Fruit fly (Drosophila melanogaster): ENCODE data around the gene CG31752.

The CG31752 gene

dm6 chr2L:18841210-18841609 is at the start of gene CG31752:
Gene CG31752, minus strand, starts transcription at chr2L:18841310.
- TF ChIP-seq Pif1A (GFP tag; optimal IDR thresholded peaks at IDR 0.05): no peak
- no peak for TF ChIP-seq EcR (GFP tag; optimal IDR thresholded peaks at IDR 0.05)
- no peak for TF ChIP-seq CG10348 (GFP tag; IDR thresholded peaks at IDR 0.05)
- TF ChIP-seq gl (tag; optimal IDR thresholded peaks at IDR 0.05): no peak
- TF ChIP-seq Ets98B (GFP tag; IDR thresholded peaks at IDR 0.05): no peak
- no peak for TF ChIP-seq CG13204 (GFP tag; optimal IDR thresholded peaks at IDR 0.05)
- no peak for TF ChIP-seq CG34367 (tag; optimal IDR thresholded peaks at IDR 0.05)
- no peak for TF ChIP-seq CG17806 (tag; optimal IDR thresholded peaks at IDR 0.05)
- no peak for TF ChIP-seq CG4496 (GFP tag; IDR thresholded peaks at IDR 0.05)
- TF ChIP-seq Snoo (tag; optimal IDR thresholded peaks at IDR 0.05): no peak
- no peak for TF ChIP-seq D1 (tag; optimal IDR thresholded peaks at IDR 0.05)
- TF ChIP-seq CG32121 (GFP tag; IDR thresholded peaks at IDR 0.05): no peak
- no peak for TF ChIP-seq Pif1B (GFP tag; optimal IDR thresholded peaks at IDR 0.05)

dm6 chr2L:18890087-18890486 is 49.0 kb upstream of the CG31752 start:
- peak; percentile 81 for TF ChIP-seq CG15710 (tag; optimal IDR thresholded peaks at IDR 0.05)
- TF ChIP-seq CG8159 (tag; optimal IDR thresholded peaks at IDR 0.05): peak; percentile 80
- TF ChIP-seq Snoo (tag; optimal IDR thresholded peaks at IDR 0.05): peak; percentile 69
- TF ChIP-seq CG34367 (tag; optimal IDR thresholded peaks at IDR 0.05): peak; percentile 72
- no peak for TF ChIP-seq Ets98B (GFP tag; IDR thresholded peaks at IDR 0.05)
- peak; percentile 64 for TF ChIP-seq Pif1A (GFP tag; optimal IDR thresholded peaks at IDR 0.05)
- TF ChIP-seq CG8301 (tag; optimal IDR thresholded peaks at IDR 0.05): peak; percentile 7
- no peak for TF ChIP-seq fd96Ca (GFP tag; IDR thresholded peaks at IDR 0.05)
- TF ChIP-seq D1 (tag; optimal IDR thresholded peaks at IDR 0.05): peak; percentile 7
- peak; percentile 67 for TF ChIP-seq CG17806 (tag; optimal IDR thresholded peaks at IDR 0.05)
- no peak for TF ChIP-seq EcR (GFP tag; optimal IDR thresholded peaks at IDR 0.05)
- peak; percentile 59 for TF ChIP-seq Pif1B (GFP tag; optimal IDR thresholded peaks at IDR 0.05)
- TF ChIP-seq gl (tag; optimal IDR thresholded peaks at IDR 0.05): peak; percentile 36
- peak; percentile 8; the same call in 1 of the 2 replicates for TF ChIP-seq rn (GFP tag; IDR thresholded peaks at IDR 0.05)
- no peak for TF ChIP-seq CG10348 (GFP tag; IDR thresholded peaks at IDR 0.05)
- peak; percentile 46 for TF ChIP-seq CG13204 (GFP tag; optimal IDR thresholded peaks at IDR 0.05)
- TF ChIP-seq CG14655 (GFP tag; optimal IDR thresholded peaks at IDR 0.05): peak; percentile 38
- TF ChIP-seq CG4496 (GFP tag; IDR thresholded peaks at IDR 0.05): no peak
- TF ChIP-seq CG32121 (GFP tag; IDR thresholded peaks at IDR 0.05): 0 out of 2 replicates have a peak, but pooled peaks have one; percentile 21
- peak; percentile 66 for TF ChIP-seq CG9948 (tag; optimal IDR thresholded peaks at IDR 0.05)
- no peak for TF ChIP-seq CG12605 (GFP tag; IDR thresholded peaks at IDR 0.05)

- no peak for TF ChIP-seq CG10348 (GFP tag; IDR thresholded peaks at IDR 0.05)
- TF ChIP-seq Snoo (tag; optimal IDR thresholded peaks at IDR 0.05): no peak
- TF ChIP-seq fd96Ca (GFP tag; IDR thresholded peaks at IDR 0.05): no peak
- TF ChIP-seq CG4496 (GFP tag; IDR thresholded peaks at IDR 0.05): no peak
- no peak for TF ChIP-seq CG8301 (tag; optimal IDR thresholded peaks at IDR 0.05)
- peak; percentile 29 for TF ChIP-seq CG8159 (tag; optimal IDR thresholded peaks at IDR 0.05)
- TF ChIP-seq CG9948 (tag; optimal IDR thresholded peaks at IDR 0.05): peak; percentile 15
- no peak for TF ChIP-seq Ets98B (GFP tag; IDR thresholded peaks at IDR 0.05)
- TF ChIP-seq EcR (GFP tag; optimal IDR thresholded peaks at IDR 0.05): no peak
- no peak for TF ChIP-seq CG32121 (GFP tag; IDR thresholded peaks at IDR 0.05)
- TF ChIP-seq CG15710 (tag; optimal IDR thresholded peaks at IDR 0.05): peak; percentile 28
- no peak for TF ChIP-seq CG14655 (GFP tag; optimal IDR thresholded peaks at IDR 0.05)
- peak; percentile 1 for TF ChIP-seq CG17806 (tag; optimal IDR thresholded peaks at IDR 0.05)
- TF ChIP-seq CG34367 (tag; optimal IDR thresholded peaks at IDR 0.05): no peak
Measured at dm6 chr2L:18889311-18889710, 48.2 kb upstream of the CG31752 start.

dm6 chr2L:18886904-18887303 is 45.8 kb upstream of the CG31752 start:
- no peak for TF ChIP-seq fd96Ca (GFP tag; IDR thresholded peaks at IDR 0.05)
- TF ChIP-seq CG8159 (tag; optimal IDR thresholded peaks at IDR 0.05): no peak
- no peak for TF ChIP-seq gl (tag; optimal IDR thresholded peaks at IDR 0.05)
- no peak for TF ChIP-seq Pif1B (GFP tag; optimal IDR thresholded peaks at IDR 0.05)
- no peak for TF ChIP-seq CG13204 (GFP tag; optimal IDR thresholded peaks at IDR 0.05)
- no peak for TF ChIP-seq CG10348 (GFP tag; IDR thresholded peaks at IDR 0.05)
- no peak for TF ChIP-seq CG12605 (GFP tag; IDR thresholded peaks at IDR 0.05)
- TF ChIP-seq Pif1A (GFP tag; optimal IDR thresholded peaks at IDR 0.05): no peak
- TF ChIP-seq EcR (GFP tag; optimal IDR thresholded peaks at IDR 0.05): no peak
- no peak for TF ChIP-seq CG4496 (GFP tag; IDR thresholded peaks at IDR 0.05)
- TF ChIP-seq Ets98B (GFP tag; IDR thresholded peaks at IDR 0.05): no peak
- TF ChIP-seq CG9948 (tag; optimal IDR thresholded peaks at IDR 0.05): no peak
- no peak for TF ChIP-seq D1 (tag; optimal IDR thresholded peaks at IDR 0.05)
- TF ChIP-seq CG32121 (GFP tag; IDR thresholded peaks at IDR 0.05): no peak
- no peak for TF ChIP-seq rn (GFP tag; IDR thresholded peaks at IDR 0.05)
- TF ChIP-seq CG8301 (tag; optimal IDR thresholded peaks at IDR 0.05): no peak
- no peak for TF ChIP-seq CG14655 (GFP tag; optimal IDR thresholded peaks at IDR 0.05)

- TF ChIP-seq CG13204 (GFP tag; optimal IDR thresholded peaks at IDR 0.05): no peak
- TF ChIP-seq CG15710 (tag; optimal IDR thresholded peaks at IDR 0.05): no peak
- TF ChIP-seq CG17806 (tag; optimal IDR thresholded peaks at IDR 0.05): no peak
- no peak for TF ChIP-seq Snoo (tag; optimal IDR thresholded peaks at IDR 0.05)
- no peak for TF ChIP-seq CG32121 (GFP tag; IDR thresholded peaks at IDR 0.05)
- TF ChIP-seq CG12605 (GFP tag; IDR thresholded peaks at IDR 0.05): no peak
- TF ChIP-seq D1 (tag; optimal IDR thresholded peaks at IDR 0.05): no peak
- TF ChIP-seq CG8301 (tag; optimal IDR thresholded peaks at IDR 0.05): no peak
- TF ChIP-seq CG14655 (GFP tag; optimal IDR thresholded peaks at IDR 0.05): no peak
- TF ChIP-seq CG10348 (GFP tag; IDR thresholded peaks at IDR 0.05): no peak
- TF ChIP-seq CG9948 (tag; optimal IDR thresholded peaks at IDR 0.05): no peak
- no peak for TF ChIP-seq rn (GFP tag; IDR thresholded peaks at IDR 0.05)
- no peak for TF ChIP-seq Pif1A (GFP tag; optimal IDR thresholded peaks at IDR 0.05)
- no peak for TF ChIP-seq Ets98B (GFP tag; IDR thresholded peaks at IDR 0.05)
- no peak for TF ChIP-seq CG34367 (tag; optimal IDR thresholded peaks at IDR 0.05)
- TF ChIP-seq CG4496 (GFP tag; IDR thresholded peaks at IDR 0.05): no peak
- TF ChIP-seq gl (tag; optimal IDR thresholded peaks at IDR 0.05): no peak
- no peak for TF ChIP-seq fd96Ca (GFP tag; IDR thresholded peaks at IDR 0.05)
Measured at dm6 chr2L:18884783-18885182, 43.7 kb upstream of the CG31752 start.

Data from whole organism, pupa.